Worm (Caenorhabditis elegans) whole organism, L2 larva: ENCODE data around the gene F55H2.5.

Experiments used
- C34F6.9 ChIP-seq: fragments of 150-350 bp; optimal IDR thresholded peaks from 2 replicates; lab custom pipeline; 2014; ENCODE audit warnings: missing biosample characterization, missing genetic modification characterization
- F13H6.1 ChIP-seq: sonication (generic microtip); optimal IDR thresholded peaks from 2 replicates; lab custom pipeline; 2016; ENCODE audit warnings: missing genetic modification characterization, missing compliant biosample characterization
- R02D3.7 ChIP-seq: fragments of 150-350 bp; optimal IDR thresholded peaks from 2 replicates; lab custom pipeline; 2014; ENCODE audit warnings: missing biosample characterization, missing genetic modification characterization
- Y55F3AM.14 ChIP-seq: fragments of 200-800 bp; sonication (Bioruptor generic); optimal IDR thresholded peaks from 2 replicates; lab custom pipeline; 2018; ENCODE audit warnings: mild to moderate bottlenecking, missing genetic modification characterization, missing compliant biosample characterization
- ZK546.5 ChIP-seq: sonication (generic microtip); optimal IDR thresholded peaks from 2 replicates; lab custom pipeline; 2017; ENCODE audit warnings: missing biosample characterization, missing genetic modification characterization
- alr-1 ChIP-seq: fragments of 150-350 bp; optimal IDR thresholded peaks from 2 replicates; lab custom pipeline; 2014; ENCODE audit warnings: missing biosample characterization, missing genetic modification characterization
- aly-2 ChIP-seq: fragments of 150-350 bp; optimal IDR thresholded peaks from 2 replicates; lab custom pipeline; 2014; ENCODE audit warnings: missing biosample characterization, missing genetic modification characterization
- ama-1 ChIP-seq: fragments of 150-350 bp; optimal IDR thresholded peaks from 2 replicates; lab custom pipeline; 2018; ENCODE audit warnings: inconsistent platforms
- blmp-1 ChIP-seq: sonication (generic microtip); optimal IDR thresholded peaks from 2 replicates; lab custom pipeline; 2017; ENCODE audit warnings: missing genetic modification characterization, mild to moderate bottlenecking, missing compliant biosample characterization, antibody characterized with exemption, moderate library complexity; ENCODE audit not compliant: insufficient read depth
- ceh-16 ChIP-seq: fragments of 150-350 bp; optimal IDR thresholded peaks from 2 replicates; lab custom pipeline; 2014; ENCODE audit warnings: missing biosample characterization, missing genetic modification characterization
- ceh-82 ChIP-seq: fragments of 150-350 bp; optimal IDR thresholded peaks from 2 replicates; lab custom pipeline; 2014; ENCODE audit warnings: missing biosample characterization, missing genetic modification characterization
- crh-2 ChIP-seq: sonication (generic microtip); optimal IDR thresholded peaks from 2 replicates; lab custom pipeline; 2017; ENCODE audit warnings: missing biosample characterization, missing genetic modification characterization
- dmd-4 ChIP-seq: sonication (generic microtip); optimal IDR thresholded peaks from 2 replicates; lab custom pipeline; 2017; ENCODE audit warnings: missing biosample characterization, missing genetic modification characterization
- egl-27 ChIP-seq: sonication (generic microtip); optimal IDR thresholded peaks from 3 replicates; lab custom pipeline; 2017; ENCODE audit warnings: missing biosample characterization, missing genetic modification reagents, missing genetic modification characterization
- fos-1 ChIP-seq: fragments of 150-350 bp; optimal IDR thresholded peaks from 2 replicates; lab custom pipeline; 2014; ENCODE audit warnings: missing biosample characterization, missing genetic modification characterization
- gmeb-1 ChIP-seq: fragments of 150-350 bp; optimal IDR thresholded peaks from 2 replicates; lab custom pipeline; 2014; ENCODE audit warnings: missing biosample characterization, missing genetic modification characterization
- lin-11 ChIP-seq: fragments of 150-350 bp; sonication (generic microtip); optimal IDR thresholded peaks from 2 replicates; lab custom pipeline; 2014; ENCODE audit warnings: missing biosample characterization, missing genetic modification characterization, inconsistent platforms, mixed read lengths
- lin-13 ChIP-seq: fragments of 150-350 bp; optimal IDR thresholded peaks from 2 replicates; lab custom pipeline; 2014; ENCODE audit warnings: missing biosample characterization, missing genetic modification reagents, missing genetic modification characterization
- lin-39 ChIP-seq: fragments of 150-350 bp; optimal IDR thresholded peaks from 2 replicates; lab custom pipeline; 2014; ENCODE audit warnings: missing biosample characterization, missing genetic modification reagents, missing genetic modification characterization
- lsy-2 ChIP-seq, 2 experiments: fragments of 150-350 bp in 1 of 2; sonication (generic microtip) in 1 of 2; optimal IDR thresholded peaks; 2 replicates each; lab custom pipeline; 2014 to 2017; ENCODE audit warnings: missing biosample characterization in 2 of 2, missing genetic modification characterization in 2 of 2
- mab-5 ChIP-seq: fragments of 150-350 bp; optimal IDR thresholded peaks from 2 replicates; lab custom pipeline; 2014; ENCODE audit warnings: missing biosample characterization, missing genetic modification characterization
- mbf-1 ChIP-seq: sonication (generic microtip); optimal IDR thresholded peaks from 2 replicates; lab custom pipeline; 2017; ENCODE audit warnings: missing biosample characterization, missing genetic modification characterization
- mdl-1 ChIP-seq, 2 experiments: fragments of 150-350 bp in 1 of 2; sonication (generic microtip) in 1 of 2; optimal IDR thresholded peaks; 2 replicates each; lab custom pipeline; 2017; ENCODE audit warnings: missing biosample characterization in 2 of 2, missing genetic modification characterization in 2 of 2
- nhr-10 ChIP-seq: sonication (generic microtip); optimal IDR thresholded peaks from 2 replicates; lab custom pipeline; 2017; ENCODE audit warnings: missing biosample characterization, missing genetic modification characterization
- nhr-11 ChIP-seq: fragments of 150-350 bp; optimal IDR thresholded peaks from 2 replicates; lab custom pipeline; 2014; ENCODE audit warnings: missing biosample characterization, missing genetic modification characterization
- nhr-12 ChIP-seq: fragments of 150-350 bp; optimal IDR thresholded peaks from 2 replicates; lab custom pipeline; 2014; ENCODE audit warnings: missing biosample characterization, missing genetic modification characterization
- nhr-129 ChIP-seq: fragments of 150-350 bp; optimal IDR thresholded peaks from 2 replicates; lab custom pipeline; 2014; ENCODE audit warnings: missing biosample characterization, missing genetic modification characterization
- nhr-23 ChIP-seq: fragments of 150-350 bp; optimal IDR thresholded peaks from 2 replicates; lab custom pipeline; 2014; ENCODE audit warnings: missing biosample characterization, missing genetic modification reagents, missing genetic modification characterization
- nhr-237 ChIP-seq: fragments of 150-350 bp; optimal IDR thresholded peaks from 2 replicates; lab custom pipeline; 2014; ENCODE audit warnings: missing biosample characterization, missing genetic modification characterization
- nhr-25 ChIP-seq: fragments of 150-350 bp; sonication (generic microtip); optimal IDR thresholded peaks from 3 replicates; lab custom pipeline; 2014; ENCODE audit warnings: missing biosample characterization, missing genetic modification characterization
- nhr-6 ChIP-seq: fragments of 150-350 bp; optimal IDR thresholded peaks from 2 replicates; lab custom pipeline; 2014; ENCODE audit warnings: missing biosample characterization, missing genetic modification characterization
- nhr-77 ChIP-seq: fragments of 150-350 bp; optimal IDR thresholded peaks from 2 replicates; lab custom pipeline; 2014; ENCODE audit warnings: missing biosample characterization, missing genetic modification characterization
- sem-4 ChIP-seq: fragments of 150-350 bp; optimal IDR thresholded peaks from 2 replicates; lab custom pipeline; 2014; ENCODE audit warnings: missing biosample characterization, missing genetic modification reagents, missing genetic modification characterization
- skn-1 ChIP-seq: sonication (generic microtip); optimal IDR thresholded peaks from 2 replicates; lab custom pipeline; 2017; ENCODE audit warnings: missing biosample characterization, missing genetic modification characterization
- sma-3 ChIP-seq: sonication (generic microtip); optimal IDR thresholded peaks from 2 replicates; lab custom pipeline; 2016; ENCODE audit warnings: missing genetic modification reagents, missing genetic modification characterization, missing compliant biosample characterization
- sma-9 ChIP-seq, 2 experiments: fragments of 150-350 bp in 1 of 2; sonication (generic microtip) in 1 of 2; optimal IDR thresholded peaks; 2 replicates each; lab custom pipeline; 2014 to 2016; ENCODE audit warnings: missing genetic modification characterization in 2 of 2, mild to moderate bottlenecking in 1 of 2, missing biosample characterization in 1 of 2, missing compliant biosample characterization in 1 of 2, missing genetic modification reagents in 1 of 2, moderate library complexity in 1 of 2
- snpc-4 ChIP-seq: fragments of 150-350 bp; optimal IDR thresholded peaks from 2 replicates; lab custom pipeline; 2014; ENCODE audit warnings: missing biosample characterization, missing genetic modification characterization
- unc-39 ChIP-seq: fragments of 150-350 bp; optimal IDR thresholded peaks from 2 replicates; lab custom pipeline; 2014; ENCODE audit warnings: missing biosample characterization, missing genetic modification characterization
- unc-55 ChIP-seq: fragments of 150-350 bp; sonication (generic microtip); optimal IDR thresholded peaks from 3 replicates; lab custom pipeline; 2014; ENCODE audit warnings: missing biosample characterization, missing genetic modification reagents, missing genetic modification characterization
- unc-62 ChIP-seq: fragments of 150-350 bp; optimal IDR thresholded peaks from 2 replicates; lab custom pipeline; 2014; ENCODE audit warnings: missing biosample characterization, missing genetic modification reagents, missing genetic modification characterization
- zag-1 ChIP-seq: fragments of 150-350 bp; optimal IDR thresholded peaks from 2 replicates; lab custom pipeline; 2014; ENCODE audit warnings: missing biosample characterization, missing genetic modification characterization
- ztf-1 ChIP-seq: fragments of 200-800 bp; sonication (Bioruptor generic); conservative IDR thresholded peaks from 2 replicates; pipeline ENCODE4 v1.3.6; 2022; ENCODE audit warnings: missing genetic modification characterization, missing compliant biosample characterization
- ztf-11 ChIP-seq: sonication (generic microtip); optimal IDR thresholded peaks from 2 replicates; lab custom pipeline; 2017; ENCODE audit warnings: missing biosample characterization, missing genetic modification characterization
- ztf-4 ChIP-seq: fragments of 150-350 bp; optimal IDR thresholded peaks from 2 replicates; lab custom pipeline; 2014; ENCODE audit warnings: missing biosample characterization, missing genetic modification characterization

F55H2.5 gene

DNA sequence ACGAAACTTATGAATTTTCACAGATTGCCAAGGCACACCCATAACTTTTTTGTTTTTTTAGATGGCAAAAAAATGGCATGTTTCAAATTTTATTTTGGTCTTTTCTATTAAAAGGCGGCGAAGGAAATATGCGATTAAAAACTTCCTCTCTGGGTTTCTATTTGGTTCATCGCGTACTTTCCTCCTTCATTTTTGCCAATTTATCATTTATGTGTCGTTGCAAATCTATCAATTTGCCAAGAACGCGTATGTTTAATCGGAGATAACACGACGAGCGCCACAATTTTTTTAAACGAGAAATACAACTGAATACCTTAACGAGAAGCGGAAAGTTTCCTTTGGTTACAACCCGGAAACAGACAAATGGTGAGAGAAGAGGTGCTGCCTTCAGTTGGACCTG is 38.8 kb upstream of the F55H2.5 start:
- TF ChIP-seq Y55F3AM.14 (GFP tag; lab: Kevin White, UChicago) (no peak), fos-1 (peak; percentile 63)

DNA sequence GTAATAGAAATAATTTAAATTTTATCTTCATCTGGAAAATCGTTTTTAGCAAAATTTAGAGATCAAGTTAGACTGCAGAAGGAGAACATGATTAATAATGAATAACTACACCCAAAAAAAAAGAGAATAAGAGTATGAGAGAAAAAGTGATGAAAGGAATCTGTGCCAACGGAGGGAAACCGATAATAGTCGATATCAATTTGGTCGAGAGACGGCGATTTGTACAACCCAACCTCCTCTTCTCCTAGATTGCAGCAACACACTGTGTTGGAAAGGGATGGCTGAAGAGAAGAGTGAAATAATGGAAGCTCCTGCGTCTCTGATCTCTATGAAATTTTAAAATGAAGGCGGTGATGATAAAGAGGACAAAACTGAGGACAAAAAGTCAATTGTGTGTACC is 36.8 kb upstream of the F55H2.5 start:
- peak; percentile 21 for TF ChIP-seq sma-9 (GFP tag; optimal IDR thresholded peaks at IDR 0.05; lab: Kevin White, UChicago)
- no peak for TF ChIP-seq sma-9 (tag; optimal IDR thresholded peaks at IDR 0.05; lab: Kevin White, UChicago)
- no peak for TF ChIP-seq nhr-237 (tag; lab: Kevin White, UChicago)
- TF ChIP-seq crh-2 (tag; lab: Kevin White, UChicago), result peak; percentile 48
- TF ChIP-seq sma-3 (GFP tag; lab: Kevin White, UChicago), result peak; percentile 47
- no peak for TF ChIP-seq R02D3.7 (tag; lab: Kevin White, UChicago)
- TF ChIP-seq fos-1, result peak; percentile 91

- TF ChIP-seq C34F6.9 (tag; lab: Kevin White, UChicago) (no peak), fos-1 (peak; percentile 81), blmp-1 (tag; lab: Kevin White, UChicago) (no peak), skn-1 (tag; lab: Kevin White, UChicago) (no peak), nhr-23 (tag; lab: Kevin White, UChicago) (no peak), egl-27 (tag; lab: Kevin White, UChicago) (no peak), ztf-4 (no peak), unc-39 (no peak)
These were observed 34.7 kb upstream of the F55H2.5 start for ce11 chrIII:9476564-9476963.

ce11 chrIII:9482423-9482993 is 28.8 kb upstream of the F55H2.5 start:
- TF ChIP-seq nhr-129 (tag; lab: Kevin White, UChicago), result peak; percentile 29
- TF ChIP-seq nhr-12 (tag; lab: Kevin White, UChicago), result no peak
- TF ChIP-seq fos-1, result peak; percentile 48
- peak; percentile 13 for TF ChIP-seq C34F6.9 (tag; lab: Kevin White, UChicago)

ce11 chrIII:9483716-9484115 is 27.6 kb upstream of the F55H2.5 start:
- TF ChIP-seq dmd-4 (no peak), nhr-25 (tag; lab: Kevin White, UChicago) (no peak), skn-1 (tag; lab: Kevin White, UChicago) (no peak), C34F6.9 (tag; lab: Kevin White, UChicago) (peak; percentile 46), lsy-2 (tag; optimal IDR thresholded peaks at IDR 0.05; lab: Kevin White, UChicago) (peak in 1 of 2 experiments; percentile 56), unc-39 (no peak), lin-11 (peak; percentile 27), Y55F3AM.14 (GFP tag; lab: Kevin White, UChicago) (no peak), ZK546.5 (no peak), ceh-82 (no peak), alr-1 (no peak), unc-55 (peak; percentile 61), nhr-11 (tag; lab: Kevin White, UChicago) (no peak), zag-1 (tag; lab: Kevin White, UChicago) (peak; percentile 16), ztf-1 (GFP tag; lab: Robert Waterston, UW) (no peak), sem-4 (tag; lab: Kevin White, UChicago) (no peak), crh-2 (tag; lab: Kevin White, UChicago) (no peak), lin-39 (tag; lab: Kevin White, UChicago) (no peak), F13H6.1 (tag; lab: Kevin White, UChicago) (peak; percentile 7), fos-1 (no peak), mdl-1 (tag; optimal IDR thresholded peaks at IDR 0.05; lab: Kevin White, UChicago) (no peak), R02D3.7 (tag; lab: Kevin White, UChicago) (no peak), mbf-1 (tag; lab: Kevin White, UChicago) (no peak), egl-27 (tag; lab: Kevin White, UChicago) (no peak), blmp-1 (tag; lab: Kevin White, UChicago) (no peak), aly-2 (no peak), snpc-4 (tag; lab: Kevin White, UChicago) (no peak), ztf-4 (no peak), nhr-77 (tag; lab: Kevin White, UChicago) (no peak), unc-62 (GFP tag; lab: Kevin White, UChicago) (no peak), lin-13 (GFP tag; lab: Kevin White, UChicago) (no peak), ama-1 (lab: Kevin White, UChicago) (no peak), ceh-16 (tag; lab: Kevin White, UChicago) (no peak), sma-9 (GFP tag; optimal IDR thresholded peaks at IDR 0.05; lab: Kevin White, UChicago) (peak; percentile 3), sma-9 (tag; optimal IDR thresholded peaks at IDR 0.05; lab: Kevin White, UChicago) (no peak), ztf-11 (tag; lab: Kevin White, UChicago) (no peak), mab-5 (tag; lab: Kevin White, UChicago) (no peak), nhr-6 (no peak), nhr-10 (tag; lab: Kevin White, UChicago) (no peak), gmeb-1 (tag; lab: Kevin White, UChicago) (no peak)
